Fruit fly (Drosophila melanogaster): ENCODE measurements around the gene mRpS10.

DNA sequence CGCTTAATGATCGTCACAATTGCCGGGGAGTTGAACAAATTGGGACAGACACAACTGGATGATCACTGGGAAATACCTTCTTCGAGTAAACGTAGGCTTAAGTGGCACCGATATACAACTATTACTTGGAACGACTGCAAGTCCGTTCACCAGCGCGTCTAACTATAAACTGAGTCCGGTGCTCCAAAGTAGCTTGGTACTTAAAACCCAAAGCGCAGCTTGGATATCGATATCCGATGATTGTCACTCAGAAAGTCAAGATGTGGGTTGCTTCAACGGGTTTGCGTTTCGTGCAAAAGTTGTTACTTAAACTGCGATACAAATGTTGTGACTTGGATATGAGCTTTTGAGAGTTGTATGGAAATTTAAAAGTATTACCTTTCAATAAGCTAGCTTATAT, 23.2 kb upstream of the mRpS10 start, which contains the start of gene Spn88Ea:
- no peak for TF ChIP-seq psq (optimal IDR thresholded peaks at IDR 0.05)
- no peak for TF ChIP-seq Myc (optimal IDR thresholded peaks at IDR 0.05)
- TF ChIP-seq insv (optimal IDR thresholded peaks at IDR 0.05) = no peak

Measured in Kc167 (cell line).